Fruit fly (Drosophila melanogaster) Kc167 (cell line): ENCODE measurements around the gene CG4511.

Experiments used
- Myc ChIP-seq: fragments of >200 bp; optimal IDR thresholded peaks from 2 replicates; lab custom pipeline; 2017; ENCODE audit warnings: missing external identifiers
- Sin3A ChIP-seq: fragments of >200 bp; optimal IDR thresholded peaks from 2 replicates; lab custom pipeline; 2018; ENCODE audit warnings: missing external identifiers
- h ChIP-seq: fragments of >200 bp; optimal IDR thresholded peaks from 3 replicates; lab custom pipeline; 2018; ENCODE audit warnings: missing external identifiers
- insv ChIP-seq: fragments of >200 bp; optimal IDR thresholded peaks from 3 replicates; lab custom pipeline; 2018; ENCODE audit warnings: missing external identifiers
- psq ChIP-seq: fragments of >200 bp; optimal IDR thresholded peaks from 2 replicates; lab custom pipeline; 2017; ENCODE audit warnings: missing external identifiers
- ttk ChIP-seq: sonication (Bioruptor generic); optimal IDR thresholded peaks from 2 replicates; lab custom pipeline; 2017; ENCODE audit warnings: missing external identifiers

DNA sequence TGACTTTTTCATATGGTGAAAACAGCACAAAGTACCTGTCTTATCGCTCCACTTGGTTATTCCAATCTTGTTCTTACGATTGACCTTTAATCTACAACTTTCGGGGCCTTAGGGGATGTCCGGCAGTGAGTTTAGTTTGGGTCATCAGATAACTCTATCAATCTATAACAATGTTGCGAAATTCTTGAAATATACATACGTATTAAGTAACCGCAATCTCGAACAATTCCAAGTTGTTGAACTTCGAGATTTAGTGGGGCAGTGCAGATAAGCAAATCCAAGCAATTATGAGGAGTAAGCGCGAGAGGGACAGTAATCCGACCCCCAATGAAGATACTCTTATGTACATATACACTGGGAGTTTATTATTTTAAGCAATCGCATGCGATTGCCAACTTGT lies 16.3 kb downstream of the CG4511 start:
- TF ChIP-seq h (lab: Kevin White, UChicago): no peak
- no peak for TF ChIP-seq psq (lab: Kevin White, UChicago)
- TF ChIP-seq ttk: no peak
- TF ChIP-seq Myc (lab: Kevin White, UChicago): no peak
- TF ChIP-seq Sin3A: no peak
- no peak for TF ChIP-seq insv (lab: Kevin White, UChicago)
